Fruit fly (Drosophila melanogaster) whole organism, prepupa: ENCODE measurements around the gene GlcAT-I.

Experiments
- CG10631 ChIP-seq: fragments of 200-800 bp; sonication (Bioruptor generic); optimal IDR thresholded peaks from 2 replicates; lab custom pipeline; 2016; ENCODE audit warnings: missing biosample characterization, missing genetic modification characterization
- CG10669 ChIP-seq: fragments of 200-800 bp; sonication (Bioruptor generic); optimal IDR thresholded peaks from 3 replicates; lab custom pipeline; 2018; ENCODE audit warnings: missing biosample characterization, mild to moderate bottlenecking, missing genetic modification characterization, moderate library complexity
- CG11294 ChIP-seq: fragments of 200-800 bp; sonication (Bioruptor generic); IDR thresholded peaks from 2 replicates; pipeline ENCODE4 v1.3.6; 2022; ENCODE audit warnings: missing biosample characterization, missing genetic modification characterization
- CG11762 ChIP-seq: fragments of 200-800 bp; sonication (Bioruptor generic); optimal IDR thresholded peaks from 3 replicates; lab custom pipeline; 2016; ENCODE audit warnings: missing biosample characterization, missing genetic modification characterization; ENCODE audit not compliant: insufficient read depth
- CG11902 ChIP-seq: fragments of 200-800 bp; sonication (Bioruptor generic); optimal IDR thresholded peaks from 3 replicates; lab custom pipeline; 2016; ENCODE audit warnings: missing biosample characterization, missing genetic modification characterization
- CG15336 ChIP-seq: fragments of 200-800 bp; sonication (Bioruptor generic); IDR thresholded peaks from 2 replicates; pipeline ENCODE4 v1.3.6; 2022; ENCODE audit warnings: missing biosample characterization, missing genetic modification characterization
- CG1621 ChIP-seq: fragments of 200-800 bp; sonication (Bioruptor generic); optimal IDR thresholded peaks from 3 replicates; lab custom pipeline; 2018; ENCODE audit warnings: missing biosample characterization, mild to moderate bottlenecking, missing genetic modification characterization
- CG16779 ChIP-seq: fragments of 200-800 bp; sonication (Bioruptor generic); optimal IDR thresholded peaks from 3 replicates; lab custom pipeline; 2017; ENCODE audit warnings: missing biosample characterization, mild to moderate bottlenecking, missing genetic modification characterization
- CG3032 ChIP-seq: fragments of 200-800 bp; optimal IDR thresholded peaks from 2 replicates; lab custom pipeline; 2019; ENCODE audit warnings: missing biosample characterization, mild to moderate bottlenecking, missing genetic modification characterization, moderate library complexity
- CG31627 ChIP-seq: fragments of 200-800 bp; sonication (Bioruptor generic); optimal IDR thresholded peaks from 3 replicates; lab custom pipeline; 2016; ENCODE audit warnings: missing biosample characterization, missing genetic modification characterization
- CG32006 ChIP-seq: fragments of 200-800 bp; sonication (Bioruptor generic); optimal IDR thresholded peaks from 3 replicates; lab custom pipeline; 2017; ENCODE audit warnings: missing biosample characterization, mild to moderate bottlenecking, missing genetic modification characterization
- CG3919 ChIP-seq: fragments of 200-800 bp; sonication (Bioruptor generic); optimal IDR thresholded peaks from 3 replicates; lab custom pipeline; 2016; ENCODE audit warnings: missing biosample characterization, missing genetic modification characterization
- CG4318 ChIP-seq: fragments of 200-800 bp; sonication (Bioruptor generic); optimal IDR thresholded peaks from 3 replicates; lab custom pipeline; 2017; ENCODE audit warnings: missing biosample characterization, mild to moderate bottlenecking, missing genetic modification characterization
- CG6792 ChIP-seq: fragments of 200-800 bp; sonication (Bioruptor generic); optimal IDR thresholded peaks from 3 replicates; lab custom pipeline; 2016; ENCODE audit warnings: missing biosample characterization, missing genetic modification characterization
- CG6808 ChIP-seq: fragments of 200-800 bp; sonication (Bioruptor generic); optimal IDR thresholded peaks from 3 replicates; lab custom pipeline; 2017; ENCODE audit warnings: missing biosample characterization, missing genetic modification characterization, mild to moderate bottlenecking, moderate library complexity, missing genetic modification reagents
- CG6854 ChIP-seq: fragments of 200-800 bp; sonication (Bioruptor generic); optimal IDR thresholded peaks from 2 replicates; lab custom pipeline; 2017; ENCODE audit warnings: missing biosample characterization, mild to moderate bottlenecking, missing genetic modification characterization
- CG7368 ChIP-seq: fragments of 200-800 bp; sonication (Bioruptor generic); optimal IDR thresholded peaks from 3 replicates; lab custom pipeline; 2016; ENCODE audit warnings: missing biosample characterization, missing genetic modification characterization
- CG8119 ChIP-seq: fragments of 200-800 bp; sonication (Bioruptor generic); IDR thresholded peaks from 3 replicates; pipeline ENCODE4 v1.3.6; 2022; ENCODE audit warnings: missing biosample characterization, missing genetic modification characterization
- CG8319 ChIP-seq: fragments of 200-800 bp; sonication (Bioruptor generic); optimal IDR thresholded peaks from 3 replicates; lab custom pipeline; 2016; ENCODE audit warnings: missing biosample characterization, missing genetic modification characterization
- CG8632 ChIP-seq: fragments of 200-800 bp; sonication (Bioruptor generic); optimal IDR thresholded peaks from 3 replicates; lab custom pipeline; 2016; ENCODE audit warnings: missing biosample characterization, missing genetic modification characterization
- Eip75B ChIP-seq: fragments of 200-800 bp; sonication (Bioruptor generic); optimal IDR thresholded peaks from 3 replicates; lab custom pipeline; 2016; ENCODE audit warnings: missing biosample characterization, missing genetic modification characterization
- Eip93F ChIP-seq: fragments of 200-800 bp; sonication (Bioruptor generic); optimal IDR thresholded peaks from 2 replicates; lab custom pipeline; 2016; ENCODE audit warnings: missing biosample characterization, mild to moderate bottlenecking, missing genetic modification characterization
- Hr38 ChIP-seq: sonication (Bioruptor generic); optimal IDR thresholded peaks from 2 replicates; lab custom pipeline; 2016; ENCODE audit warnings: missing biosample characterization, missing genetic modification characterization
- Hr39 ChIP-seq: fragments of 200-800 bp; sonication (Bioruptor generic); optimal IDR thresholded peaks from 2 replicates; lab custom pipeline; 2016; ENCODE audit warnings: missing biosample characterization, missing genetic modification characterization
- Hr4 ChIP-seq: fragments of 200-800 bp; sonication (Bioruptor generic); optimal IDR thresholded peaks from 3 replicates; lab custom pipeline; 2016; ENCODE audit warnings: missing biosample characterization, missing genetic modification characterization
- Met ChIP-seq: fragments of 200-800 bp; sonication (Bioruptor generic); optimal IDR thresholded peaks from 3 replicates; lab custom pipeline; 2016; ENCODE audit warnings: missing biosample characterization, missing genetic modification characterization
- OdsH ChIP-seq: fragments of 200-800 bp; sonication (Bioruptor generic); optimal IDR thresholded peaks from 3 replicates; lab custom pipeline; 2016; ENCODE audit warnings: missing biosample characterization, missing genetic modification characterization
- Smox ChIP-seq: fragments of 200-800 bp; sonication (Bioruptor generic); optimal IDR thresholded peaks from 3 replicates; lab custom pipeline; 2016; ENCODE audit warnings: missing biosample characterization, missing genetic modification characterization
- Sox102F ChIP-seq: fragments of 200-800 bp; sonication (Bioruptor generic); optimal IDR thresholded peaks from 2 replicates; lab custom pipeline; 2016; ENCODE audit warnings: missing biosample characterization, mild to moderate bottlenecking, missing genetic modification characterization
- Sox14 ChIP-seq: fragments of 200-800 bp; sonication (Bioruptor generic); optimal IDR thresholded peaks from 3 replicates; lab custom pipeline; 2016; ENCODE audit warnings: missing biosample characterization, missing genetic modification characterization
- Sox15 ChIP-seq: fragments of 200-800 bp; sonication (Bioruptor generic); optimal IDR thresholded peaks from 3 replicates; lab custom pipeline; 2016; ENCODE audit warnings: missing biosample characterization, missing genetic modification characterization
- achi ChIP-seq: fragments of 200-800 bp; sonication (Bioruptor generic); optimal IDR thresholded peaks from 3 replicates; lab custom pipeline; 2016; ENCODE audit warnings: missing biosample characterization, missing genetic modification characterization
- dsx ChIP-seq: fragments of 200-800 bp; optimal IDR thresholded peaks from 3 replicates; lab custom pipeline; 2019; ENCODE audit warnings: missing biosample characterization, mild to moderate bottlenecking, missing genetic modification characterization, moderate library complexity; ENCODE audit not compliant: poor library complexity, severe bottlenecking
- eg ChIP-seq: fragments of 200-800 bp; sonication (Bioruptor generic); IDR thresholded peaks from 3 replicates; pipeline ENCODE4 v1.3.6; 2022; ENCODE audit warnings: missing biosample characterization, missing genetic modification characterization
- esn ChIP-seq: fragments of 200-800 bp; sonication (Bioruptor generic); optimal IDR thresholded peaks from 2 replicates; lab custom pipeline; 2016; ENCODE audit warnings: missing biosample characterization, mild to moderate bottlenecking, missing genetic modification characterization, moderate library complexity
- fd59A ChIP-seq: fragments of 200-800 bp; sonication (Bioruptor generic); optimal IDR thresholded peaks from 2 replicates; lab custom pipeline; 2017; ENCODE audit warnings: missing biosample characterization, mild to moderate bottlenecking, missing genetic modification characterization, missing genetic modification reagents
- fd85E ChIP-seq: fragments of 200-800 bp; sonication (Bioruptor generic); optimal IDR thresholded peaks from 3 replicates; lab custom pipeline; 2016; ENCODE audit warnings: missing biosample characterization, missing genetic modification characterization
- fkh ChIP-seq: fragments of 200-800 bp; sonication (Bioruptor generic); optimal IDR thresholded peaks from 3 replicates; lab custom pipeline; 2017; ENCODE audit warnings: missing biosample characterization, mild to moderate bottlenecking, missing genetic modification characterization, moderate library complexity
- lz ChIP-seq: fragments of 200-800 bp; sonication (Bioruptor generic); optimal IDR thresholded peaks from 3 replicates; lab custom pipeline; 2016; ENCODE audit warnings: missing biosample characterization, missing genetic modification characterization
- net ChIP-seq: fragments of 200-800 bp; sonication (Bioruptor generic); optimal IDR thresholded peaks from 3 replicates; lab custom pipeline; 2016; ENCODE audit warnings: missing biosample characterization, missing genetic modification characterization
- pdm3 ChIP-seq: fragments of 200-800 bp; sonication (Bioruptor generic); optimal IDR thresholded peaks from 3 replicates; lab custom pipeline; 2016; ENCODE audit warnings: missing biosample characterization, missing genetic modification characterization
- salr ChIP-seq, 2 experiments: fragments of 200-800 bp; sonication (Bioruptor generic); optimal IDR thresholded peaks; 3 replicates each; lab custom pipeline; 2016 to 2018; ENCODE audit warnings: missing biosample characterization in 2 of 2, missing genetic modification characterization in 2 of 2, mild to moderate bottlenecking in 1 of 2
- spab ChIP-seq: fragments of 200-800 bp; sonication (Bioruptor generic); optimal IDR thresholded peaks from 2 replicates; lab custom pipeline; 2017; ENCODE audit warnings: missing biosample characterization, mild to moderate bottlenecking, missing genetic modification characterization, missing genetic modification reagents
- ss ChIP-seq, 2 experiments: fragments of 200-800 bp; sonication (Bioruptor generic); optimal IDR thresholded peaks; 2 replicates in 1 of 2; 3 replicates in 1 of 2; lab custom pipeline; 2017 to 2018; ENCODE audit warnings: mild to moderate bottlenecking in 2 of 2, missing biosample characterization in 2 of 2, missing genetic modification characterization in 2 of 2, moderate library complexity in 1 of 2
- svp ChIP-seq: fragments of 200-800 bp; sonication (Bioruptor generic); peaks from one replicate; lab custom pipeline; 2016; ENCODE audit warnings: missing biosample characterization, missing genetic modification characterization
- topi ChIP-seq: fragments of 200-800 bp; sonication (Bioruptor generic); optimal IDR thresholded peaks from 3 replicates; lab custom pipeline; 2016; ENCODE audit warnings: missing biosample characterization, missing genetic modification characterization

The GlcAT-I gene

dm6 chrX:4107261-4108113 lies 23.5 kb upstream of the GlcAT-I start (continued):
- TF ChIP-seq achi (no peak), Met (GFP tag; lab: Kevin White, UChicago) (peak; percentile 10), CG11902 (GFP tag; lab: Kevin White, UChicago) (no peak), Hr39 (GFP tag; lab: Kevin White, UChicago) (no peak), CG11294 (no peak), CG16779 (tag; lab: Kevin White, UChicago) (no peak), Sox14 (GFP tag; lab: Kevin White, UChicago) (no peak), Eip75B (GFP tag; lab: Kevin White, UChicago) (no peak), CG10669 (GFP tag; lab: Kevin White, UChicago) (no peak), CG11762 (GFP tag; lab: Kevin White, UChicago) (no peak), CG6854 (GFP tag; lab: Kevin White, UChicago) (no peak), topi (GFP tag; lab: Kevin White, UChicago) (no peak), svp (peak; percentile 16), pdm3 (GFP tag; lab: Kevin White, UChicago) (no peak), CG6792 (GFP tag; lab: Kevin White, UChicago) (no peak), Sox15 (GFP tag; lab: Kevin White, UChicago) (no peak), OdsH (GFP tag; lab: Kevin White, UChicago) (no peak), CG15336 (no peak), Sox102F (no peak), Hr38 (GFP tag; lab: Kevin White, UChicago) (no peak), Smox (GFP tag; lab: Kevin White, UChicago) (no peak), Hr4 (GFP tag; lab: Kevin White, UChicago) (no peak), CG8632 (GFP tag; lab: Kevin White, UChicago) (no peak), eg (GFP tag; lab: Robert Waterston, UW) (0 out of 3 replicates have a peak, but pooled peaks have one; percentile 25), CG7368 (GFP tag; lab: Kevin White, UChicago) (no peak), CG8319 (GFP tag; lab: Kevin White, UChicago) (no peak), fkh (GFP tag; lab: Kevin White, UChicago) (no peak)

DNA sequence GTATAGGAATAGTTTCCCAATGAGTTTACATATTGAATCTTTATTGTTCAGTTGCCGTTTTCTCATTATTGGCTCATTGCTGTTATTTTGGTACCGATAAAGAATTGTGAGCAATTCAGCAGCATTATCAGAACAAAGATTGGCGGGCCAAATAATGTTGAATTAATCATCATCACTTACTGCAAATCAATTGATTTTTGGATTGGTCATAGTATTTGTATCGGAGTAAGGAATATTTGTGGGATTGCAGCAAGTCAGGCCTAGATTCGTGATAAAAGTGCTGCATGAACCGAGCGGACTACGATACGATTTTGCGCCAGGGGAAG lies 22.9 kb upstream of the GlcAT-I start:
- TF ChIP-seq OdsH (GFP tag; lab: Kevin White, UChicago) (peak; percentile 40), net (GFP tag; lab: Kevin White, UChicago) (peak; percentile 35), CG8119 (GFP tag; lab: Robert Waterston, UW) (peak; percentile 34; the same call in 1 of the 3 replicates), spab (GFP tag; lab: Kevin White, UChicago) (peak; percentile 9), CG31627 (no peak), salr (GFP tag; optimal IDR thresholded peaks at IDR 0.05; lab: Kevin White, UChicago) (peak in 1 of 2 experiments; percentile 32), CG8632 (GFP tag; lab: Kevin White, UChicago) (peak; percentile 27), CG6792 (GFP tag; lab: Kevin White, UChicago) (peak; percentile 6), eg (GFP tag; lab: Robert Waterston, UW) (no peak), ss (GFP tag; optimal IDR thresholded peaks at IDR 0.05; lab: Kevin White, UChicago) (peak; percentile 39 to 77), achi (peak; percentile 14), CG1621 (tag; lab: Kevin White, UChicago) (no peak), fkh (GFP tag; lab: Kevin White, UChicago) (no peak), CG32006 (GFP tag; lab: Kevin White, UChicago) (peak; percentile 82), CG3032 (tag; lab: Kevin White, UChicago) (peak; percentile 59), lz (GFP tag; lab: Kevin White, UChicago) (no peak), CG11902 (GFP tag; lab: Kevin White, UChicago) (no peak), esn (GFP tag; lab: Kevin White, UChicago) (no peak), CG10631 (peak; percentile 41), CG4318 (peak; percentile 43), fd85E (no peak), dsx (no peak), Hr38 (GFP tag; lab: Kevin White, UChicago) (no peak), Eip93F (no peak), Smox (GFP tag; lab: Kevin White, UChicago) (no peak), fd59A (GFP tag; lab: Kevin White, UChicago) (peak; percentile 33), Eip75B (GFP tag; lab: Kevin White, UChicago) (peak; percentile 14), topi (GFP tag; lab: Kevin White, UChicago) (peak; percentile 19), CG8319 (GFP tag; lab: Kevin White, UChicago) (no peak), Hr4 (GFP tag; lab: Kevin White, UChicago) (peak; percentile 55), CG6808 (GFP tag; lab: Kevin White, UChicago) (peak; percentile 58), Sox15 (GFP tag; lab: Kevin White, UChicago) (no peak), CG3919 (GFP tag; lab: Kevin White, UChicago) (peak; percentile 3), CG10669 (GFP tag; lab: Kevin White, UChicago) (peak; percentile 53), pdm3 (GFP tag; lab: Kevin White, UChicago) (peak; percentile 51)
